Worm (Caenorhabditis elegans): ENCODE results near the gene R74.7.

The R74.7 gene

DNA sequence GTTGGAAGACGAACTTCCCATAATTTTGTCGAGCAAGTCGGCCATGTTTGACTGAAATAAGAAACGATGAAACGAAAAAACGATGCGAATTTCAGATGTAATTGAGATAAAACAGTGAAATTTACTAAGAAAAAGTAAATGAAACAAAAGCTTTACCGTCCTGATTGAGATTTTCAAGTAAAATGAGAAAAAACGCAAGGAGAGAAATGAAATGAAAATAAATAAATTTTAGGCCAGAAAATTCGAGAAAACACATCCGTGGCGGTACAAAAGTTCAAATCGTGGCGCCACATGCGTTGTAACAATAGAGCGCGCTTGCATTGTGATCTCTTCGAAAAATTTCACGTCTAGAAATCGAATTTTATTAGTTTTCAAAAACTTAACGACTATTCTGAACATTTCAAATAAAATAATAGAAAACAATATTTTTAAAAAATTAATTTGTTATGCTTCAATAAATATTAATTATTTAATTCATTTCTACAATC lies 28.1 kb upstream of the R74.7 start, which contains the start of the genes hrde-1 and C16C10.13:
Gene hrde-1 (minus strand): TSS at position 51 of the 488 bp plus-strand sequence.
Gene C16C10.13 (plus strand): TSS at position 332 of the 488 bp plus-strand sequence.
- TF ChIP-seq eyg-1 (tag; optimal IDR thresholded peaks at IDR 0.05) (no peak), gmeb-2 (tag; optimal IDR thresholded peaks at IDR 0.05) (no peak), tbx-2 (tag; optimal IDR thresholded peaks at IDR 0.05) (no peak), ceh-22 (tag; optimal IDR thresholded peaks at IDR 0.05) (no peak), tbx-7 (tag; optimal IDR thresholded peaks at IDR 0.05) (no peak)

DNA sequence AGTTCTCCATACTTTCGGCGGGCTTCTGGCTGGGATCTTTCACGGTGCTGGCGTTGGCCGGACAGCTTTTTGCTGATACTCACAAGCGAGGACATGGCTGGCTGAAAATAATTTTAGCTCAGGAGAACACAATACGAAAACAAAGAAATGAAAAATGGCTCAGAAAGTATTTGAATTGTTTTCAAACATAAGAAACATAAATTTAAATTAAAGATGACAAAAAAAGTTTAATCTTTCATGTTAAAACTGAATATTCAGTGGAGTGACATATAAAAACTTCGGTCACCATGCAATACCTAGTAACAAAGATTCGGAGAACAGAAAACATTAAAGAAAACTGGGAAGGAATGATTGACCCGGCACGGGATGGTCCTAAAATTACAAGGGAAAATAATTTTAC lies 25.7 kb upstream of the R74.7 start, which contains the start of gene C16C10.2:
Gene C16C10.2 (minus strand): TSS at position 101 of the 400 bp plus-strand sequence.
- no peak for TF ChIP-seq npax-4 (tag; optimal IDR thresholded peaks at IDR 0.05)
- TF ChIP-seq zip-5 (tag; optimal IDR thresholded peaks at IDR 0.05), result no peak
- TF ChIP-seq mec-3 (tag; optimal IDR thresholded peaks at IDR 0.05; ENCODE audit: borderline replicate concordance), result no peak
- TF ChIP-seq syd-9 (tag; optimal IDR thresholded peaks at IDR 0.05), result no peak
- no peak for TF ChIP-seq sox-4 (tag; optimal IDR thresholded peaks at IDR 0.05)
- TF ChIP-seq nhr-232 (tag; optimal IDR thresholded peaks at IDR 0.05), result no peak
- no peak for TF ChIP-seq K09A11.1 (tag; optimal IDR thresholded peaks at IDR 0.05; ENCODE audit: insufficient read depth)
- no peak for TF ChIP-seq hlh-8 (tag; optimal IDR thresholded peaks at IDR 0.05)
- TF ChIP-seq ceh-48 (tag; optimal IDR thresholded peaks at IDR 0.05), result no peak
- no peak for TF ChIP-seq pax-1 (tag; optimal IDR thresholded peaks at IDR 0.05)
- TF ChIP-seq unc-3 (GFP tag; conservative IDR thresholded peaks at IDR 0.05), result no peak
- TF ChIP-seq unc-3 (tag; optimal IDR thresholded peaks at IDR 0.05), result no peak
- TF ChIP-seq ceh-31 (tag; optimal IDR thresholded peaks at IDR 0.05), result no peak
- TF ChIP-seq ama-1 (optimal IDR thresholded peaks at IDR 0.05), result no peak
- no peak for TF ChIP-seq tbx-2 (tag; optimal IDR thresholded peaks at IDR 0.05)
- TF ChIP-seq nhr-11 (tag; optimal IDR thresholded peaks at IDR 0.05), result no peak
- TF ChIP-seq ttx-3 (tag; optimal IDR thresholded peaks at IDR 0.05), result no peak

- TF ChIP-seq pha-4 (tag; optimal IDR thresholded peaks at IDR 0.05) (no peak), nhr-11 (tag; optimal IDR thresholded peaks at IDR 0.05) (no peak), ttx-3 (tag; optimal IDR thresholded peaks at IDR 0.05) (no peak), sox-2 (GFP tag; IDR thresholded peaks at IDR 0.05) (no peak), elt-2 (tag; optimal IDR thresholded peaks at IDR 0.05) (no peak), nfya-1 (tag; optimal IDR thresholded peaks at IDR 0.05) (no peak), ceh-14 (tag; optimal IDR thresholded peaks at IDR 0.05) (no peak), ceh-48 (tag; optimal IDR thresholded peaks at IDR 0.05) (no peak), hlh-8 (tag; optimal IDR thresholded peaks at IDR 0.05) (no peak), ceh-30 (tag; optimal IDR thresholded peaks at IDR 0.05) (no peak), nhr-232 (tag; optimal IDR thresholded peaks at IDR 0.05) (no peak), ceh-6 (GFP tag; optimal IDR thresholded peaks at IDR 0.05) (no peak), ceh-2 (tag; optimal IDR thresholded peaks at IDR 0.05) (no peak)
Measured at ce11 chrIII:4181338-4181737, 22.9 kb upstream of the R74.7 start, which contains the start of gene C16C10.1. Gene C16C10.1 (minus strand): TSS chrIII:4181438.

DNA sequence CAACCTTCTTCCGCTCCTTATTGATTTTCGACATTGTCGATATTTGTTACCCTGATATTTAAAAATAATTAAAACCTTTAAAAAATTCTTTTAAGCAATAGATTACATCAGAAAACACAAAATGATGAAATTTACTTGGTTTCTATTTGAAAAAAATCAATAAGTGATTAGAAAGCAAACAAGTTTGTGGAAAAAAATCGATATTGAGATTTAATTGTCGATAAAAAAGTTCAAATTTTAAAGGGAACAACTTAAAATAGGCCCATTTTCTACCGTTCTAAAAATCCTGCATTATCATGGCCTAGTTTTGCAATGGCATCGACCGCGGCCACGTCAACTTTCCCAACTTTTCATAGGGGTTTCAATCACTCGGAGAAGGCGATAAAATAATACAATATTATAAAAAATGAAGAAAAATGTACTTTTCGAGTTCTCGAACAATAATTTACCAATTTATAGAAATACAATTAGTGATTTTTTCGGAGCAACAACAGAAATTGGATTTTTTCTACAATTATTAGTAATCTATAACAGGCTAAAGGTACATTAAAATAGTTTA lies 17.4 kb upstream of the R74.7 start, which contains the start of gene lars-1:
Gene lars-1 (minus strand): TSS at position 51 of the 559 bp plus-strand sequence.
- no peak for TF ChIP-seq C08G9.2 (tag; optimal IDR thresholded peaks at IDR 0.05)
- TF ChIP-seq ceh-2 (tag; optimal IDR thresholded peaks at IDR 0.05), result no peak
- TF ChIP-seq ref-2 (tag; optimal IDR thresholded peaks at IDR 0.05), result no peak
- no peak for TF ChIP-seq unc-86 (tag; optimal IDR thresholded peaks at IDR 0.05)
- no peak for TF ChIP-seq zip-5 (tag; optimal IDR thresholded peaks at IDR 0.05)
- no peak for TF ChIP-seq fkh-10 (GFP tag; optimal IDR thresholded peaks at IDR 0.05)
- TF ChIP-seq F13H6.1 (tag; optimal IDR thresholded peaks at IDR 0.05), result no peak
- no peak for TF ChIP-seq npax-4 (tag; optimal IDR thresholded peaks at IDR 0.05)
- TF ChIP-seq tbx-2 (tag; optimal IDR thresholded peaks at IDR 0.05), result no peak
- no peak for TF ChIP-seq hlh-8 (tag; optimal IDR thresholded peaks at IDR 0.05)
- no peak for TF ChIP-seq ztf-16 (tag; optimal IDR thresholded peaks at IDR 0.05)
- TF ChIP-seq ceh-14 (tag; optimal IDR thresholded peaks at IDR 0.05), result no peak
- no peak for TF ChIP-seq pqm-1 (tag; optimal IDR thresholded peaks at IDR 0.05)
- no peak for TF ChIP-seq ets-4 (tag; optimal IDR thresholded peaks at IDR 0.05)

Measured in whole organism, late embryonic.